Worm (Caenorhabditis elegans) whole organism, young adult: ENCODE results near the gene fbxb-45.

Source experiments
- chd-7 ChIP-seq: sonication (generic microtip); optimal IDR thresholded peaks from 2 replicates; lab custom pipeline; 2016; ENCODE audit warnings: mild to moderate bottlenecking, missing genetic modification characterization, moderate library complexity, missing compliant biosample characterization
- egl-44 ChIP-seq: fragments of 200-800 bp; sonication (Bioruptor generic); IDR thresholded peaks from 2 replicates; pipeline ENCODE4 v1.3.6; 2022; ENCODE audit warnings: missing genetic modification reagents, missing genetic modification characterization, missing compliant biosample characterization
- him-1 ChIP-seq: sonication (generic microtip); optimal IDR thresholded peaks from 2 replicates; lab custom pipeline; 2016; ENCODE audit warnings: missing genotype, missing genetic modification reagents, missing genetic modification characterization, missing compliant biosample characterization
- mcd-1 ChIP-seq: fragments of 200-800 bp; sonication (Bioruptor generic); IDR thresholded peaks from 2 replicates; pipeline ENCODE4 v1.3.6; 2022; ENCODE audit warnings: missing genetic modification reagents, missing genetic modification characterization, missing compliant biosample characterization
- nfyb-1 ChIP-seq: fragments of 200-800 bp; sonication (Bioruptor generic); IDR thresholded peaks from 2 replicates; pipeline ENCODE4 v1.3.6; 2022; ENCODE audit warnings: missing genetic modification reagents, missing genetic modification characterization, missing compliant biosample characterization
- snpc-1.3 ChIP-seq: sonication (generic microtip); optimal IDR thresholded peaks from 2 replicates; lab custom pipeline; 2017; ENCODE audit warnings: missing genetic modification characterization, mild to moderate bottlenecking, missing compliant biosample characterization, antibody characterized with exemption, moderate library complexity, missing genotype, missing genetic modification reagents; ENCODE audit not compliant: insufficient read depth
- unc-62 ChIP-seq: fragments of 150-350 bp; optimal IDR thresholded peaks from 2 replicates; lab custom pipeline; 2014; ENCODE audit warnings: missing biosample characterization, missing genetic modification reagents, missing genetic modification characterization

- TF ChIP-seq nfyb-1 (GFP tag; lab: Robert Waterston, UW) (no peak), mcd-1 (no peak), egl-44 (GFP tag; lab: Robert Waterston, UW) (no peak), snpc-1.3 (tag; lab: Kevin White, UChicago) (no peak), him-1 (no peak), unc-62 (no peak), chd-7 (tag; lab: Kevin White, UChicago) (no peak)
Measured at ce11 chrII:1046937-1047336, 3.1 kb upstream of the fbxb-45 start.
